Worm (Caenorhabditis elegans) whole organism, midembryonic: ENCODE results near the gene abts-4.

Experiments
- klf-2 ChIP-seq: fragments of 200-800 bp; sonication (Bioruptor generic); conservative IDR thresholded peaks from 2 replicates; pipeline ENCODE4 v1.3.6; 2022; ENCODE audit warnings: missing genetic modification reagents, missing genetic modification characterization, missing compliant biosample characterization
- med-1 ChIP-seq: sonication (generic microtip); optimal IDR thresholded peaks from 2 replicates; lab custom pipeline; 2017; ENCODE audit warnings: missing genetic modification characterization, mild to moderate bottlenecking, missing compliant biosample characterization, antibody characterized with exemption, missing genetic modification reagents; ENCODE audit not compliant: insufficient read depth
- tab-1 ChIP-seq: fragments of 200-800 bp; sonication (Bioruptor generic); IDR thresholded peaks from 2 replicates; pipeline ENCODE4 v1.3.6; 2022; ENCODE audit warnings: missing genetic modification characterization, missing compliant biosample characterization

DNA sequence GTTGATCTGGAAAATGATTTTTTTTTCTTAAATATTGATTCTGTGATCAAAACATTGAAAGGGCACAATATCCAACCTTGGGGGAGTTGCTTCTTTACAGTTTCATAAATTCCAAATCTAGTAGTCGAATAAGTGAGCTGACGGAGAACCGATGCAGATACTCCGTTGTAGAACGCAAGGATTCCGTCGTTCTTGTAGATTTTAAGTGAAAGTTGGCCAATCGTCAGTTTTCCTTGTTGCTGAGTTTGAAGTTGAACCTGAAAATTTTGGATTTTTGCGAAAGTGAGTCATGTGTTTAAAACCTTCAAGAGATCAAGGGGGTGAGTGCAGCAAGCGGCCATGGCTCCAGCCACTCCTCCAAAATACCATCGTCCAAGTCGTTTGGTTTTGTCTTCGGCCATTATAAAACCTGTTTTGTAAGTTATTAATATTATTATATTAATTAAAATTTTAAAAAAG lies 36.2 kb downstream of the abts-4 start, which contains the start of gene slc-25A10:
- TF ChIP-seq med-1 (no peak), klf-2 (no peak), tab-1 (no peak)
